Fruit fly (Drosophila melanogaster): Measurements from ENCODE around the gene P5CDh1.

dm6 chr3L:21842286-21842685 lies 1.1 kb upstream of the P5CDh1 start, which contains the start of gene CG14563:
- no peak for TF ChIP-seq CG4496 (GFP tag; IDR thresholded peaks at IDR 0.05)
- no peak for TF ChIP-seq fd96Ca (GFP tag; IDR thresholded peaks at IDR 0.05)
- TF ChIP-seq Pif1B (GFP tag; optimal IDR thresholded peaks at IDR 0.05): no peak
- TF ChIP-seq CG32121 (GFP tag; IDR thresholded peaks at IDR 0.05): no peak
- TF ChIP-seq CG14655 (GFP tag; optimal IDR thresholded peaks at IDR 0.05): no peak
- TF ChIP-seq Snoo (tag; optimal IDR thresholded peaks at IDR 0.05): no peak
- TF ChIP-seq EcR (GFP tag; optimal IDR thresholded peaks at IDR 0.05): no peak
- TF ChIP-seq Pif1A (GFP tag; optimal IDR thresholded peaks at IDR 0.05): no peak
- TF ChIP-seq gl (tag; optimal IDR thresholded peaks at IDR 0.05): no peak
- no peak for TF ChIP-seq CG12605 (GFP tag; IDR thresholded peaks at IDR 0.05)
- no peak for TF ChIP-seq CG9948 (tag; optimal IDR thresholded peaks at IDR 0.05)
- no peak for TF ChIP-seq CG15710 (tag; optimal IDR thresholded peaks at IDR 0.05)

All from whole organism, pupa.